Worm (Caenorhabditis elegans) whole organism, young adult: Measurements from ENCODE around the gene nhr-108.

Source experiments
- F39B2.1 ChIP-seq: fragments of 200-800 bp; sonication (Bioruptor generic); IDR thresholded peaks from 2 replicates; pipeline ENCODE4 v1.3.6; 2022; ENCODE audit warnings: missing genetic modification reagents, missing genetic modification characterization, missing compliant biosample characterization
- F55B11.4 ChIP-seq: sonication (generic microtip); optimal IDR thresholded peaks from 2 replicates; lab custom pipeline; 2016; ENCODE audit warnings: missing compliant biosample characterization, missing genetic modification characterization, borderline replicate concordance; ENCODE audit not compliant: insufficient read depth
- ccch-3 ChIP-seq: fragments of 200-800 bp; sonication (Bioruptor generic); optimal IDR thresholded peaks from 2 replicates; lab custom pipeline; 2018; ENCODE audit warnings: mild to moderate bottlenecking, missing genetic modification characterization, missing compliant biosample characterization
- efl-1 ChIP-seq: fragments of 150-350 bp; optimal IDR thresholded peaks from 2 replicates; lab custom pipeline; 2014; ENCODE audit warnings: missing biosample characterization, missing genetic modification reagents, missing genetic modification characterization
- hmg-1.2 ChIP-seq: fragments of 200-800 bp; sonication (Bioruptor generic); IDR thresholded peaks from 2 replicates; pipeline ENCODE4 v1.3.6; 2022; ENCODE audit warnings: missing genetic modification reagents, missing genetic modification characterization, missing compliant biosample characterization
- hrde-1 ChIP-seq: sonication (generic microtip); optimal IDR thresholded peaks from 2 replicates; lab custom pipeline; 2016; ENCODE audit warnings: missing genetic modification characterization, mild to moderate bottlenecking, missing compliant biosample characterization, moderate library complexity, missing genotype, missing genetic modification reagents, borderline replicate concordance
- nhr-179 ChIP-seq: sonication (generic microtip); optimal IDR thresholded peaks from 2 replicates; lab custom pipeline; 2016; ENCODE audit warnings: mild to moderate bottlenecking, missing genetic modification characterization, missing compliant biosample characterization
- rec-8 ChIP-seq, 2 experiments: sonication (generic microtip); optimal IDR thresholded peaks; 2 replicates each; lab custom pipeline; 2016; ENCODE audit warnings: mild to moderate bottlenecking in 2 of 2, missing genetic modification characterization in 2 of 2, missing genetic modification reagents in 2 of 2, missing genotype in 2 of 2, missing biosample characterization in 1 of 2, missing compliant biosample characterization in 1 of 2, moderate library complexity in 1 of 2
- snpc-3.4 ChIP-seq: sonication (generic microtip); optimal IDR thresholded peaks from 2 replicates; lab custom pipeline; 2017; ENCODE audit warnings: missing genetic modification characterization, mild to moderate bottlenecking, missing compliant biosample characterization, antibody characterized with exemption, moderate library complexity, missing genotype, missing genetic modification reagents

DNA sequence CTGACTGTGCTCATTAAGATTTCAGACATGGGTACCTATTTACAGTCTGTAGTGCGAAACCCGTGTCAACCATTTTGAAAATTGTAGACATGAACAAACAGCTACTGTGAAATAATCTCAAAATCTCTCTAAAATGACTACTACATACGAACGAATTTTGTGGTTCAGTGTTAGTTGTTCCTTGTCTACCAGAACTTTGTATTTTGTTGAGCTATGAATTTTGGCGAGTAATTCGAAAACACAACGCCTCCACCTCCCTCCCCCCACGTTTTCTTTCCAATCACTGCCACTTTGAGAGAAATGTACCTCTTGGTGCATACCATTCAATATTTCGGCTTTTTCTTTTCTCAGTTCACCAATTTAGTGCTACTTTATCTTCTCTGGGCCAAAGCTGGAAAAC lies 31.6 kb downstream of the nhr-108 start, which contains the start of gene T06C12.11:
- TF ChIP-seq nhr-179 (no peak), snpc-3.4 (no peak), hmg-1.2 (GFP tag; lab: Robert Waterston, UW) (no peak), rec-8 (tag; optimal IDR thresholded peaks at IDR 0.05; lab: Kevin White, UChicago) (no peak), F55B11.4 (no peak), F39B2.1 (GFP tag; lab: Robert Waterston, UW) (no peak), efl-1 (GFP tag; lab: Kevin White, UChicago) (no peak), ccch-3 (no peak), hrde-1 (tag; lab: Kevin White, UChicago) (no peak)
